Worm (Caenorhabditis elegans): ENCODE measurements around the gene C39B5.10.

DNA sequence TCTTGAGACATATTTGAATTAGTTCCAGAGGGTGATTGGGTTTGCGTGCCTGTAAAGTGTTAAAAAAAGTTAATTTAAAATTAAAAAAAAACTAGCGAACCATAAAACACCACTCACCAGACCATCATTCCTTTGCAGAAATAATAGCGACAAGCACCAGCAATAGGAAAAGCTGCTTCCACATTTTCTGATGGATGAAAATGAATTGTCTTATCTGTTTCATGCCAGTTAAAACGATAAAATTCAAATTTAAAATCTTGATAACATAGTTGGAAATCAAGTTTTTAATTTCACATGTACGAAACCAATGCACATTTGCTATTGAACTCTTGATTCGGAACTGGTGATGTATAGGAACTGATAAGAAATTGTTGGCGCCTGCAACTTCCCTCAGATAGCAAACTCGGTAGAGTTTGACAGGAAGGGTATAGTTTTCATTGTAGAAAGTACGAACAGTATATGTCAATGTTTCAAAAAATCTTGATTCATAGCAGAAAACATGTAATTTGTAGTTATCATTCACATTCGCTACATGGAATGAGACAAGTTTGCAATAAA lies at the start of gene C39B5.10:
- TF ChIP-seq him-1 (tag; optimal IDR thresholded peaks at IDR 0.05) (no peak), W03F9.2 (tag; optimal IDR thresholded peaks at IDR 0.05) (no peak)

Measured in whole organism, L4/young adult.